Fruit fly (Drosophila melanogaster): Measurements from ENCODE around the gene jp.
A peak's percentile ranks its signal among the peaks of the same experiment; 100 is the strongest.

jp gene

dm6 chr2L:9566656-9567055, at the start of gene jp:
Gene jp (minus strand): TSS chr2L:9566750.
- TF ChIP-seq CTCF (optimal IDR thresholded peaks at IDR 0.05) (no peak), CG8478 (optimal IDR thresholded peaks at IDR 0.05) (no peak)

dm6 chr2L:9615983-9616519, 49.5 kb upstream of the jp start, which contains the start of gene GlcAT-S:
Gene GlcAT-S (plus strand): TSS chr2L:9616469.
- TF ChIP-seq CG8478 (optimal IDR thresholded peaks at IDR 0.05) (no peak), CTCF (optimal IDR thresholded peaks at IDR 0.05) (no peak)

dm6 chr2L:9615561-9615960, 49.0 kb upstream of the jp start:
- TF ChIP-seq CG8478 (optimal IDR thresholded peaks at IDR 0.05) (no peak), CTCF (optimal IDR thresholded peaks at IDR 0.05) (no peak)

DNA sequence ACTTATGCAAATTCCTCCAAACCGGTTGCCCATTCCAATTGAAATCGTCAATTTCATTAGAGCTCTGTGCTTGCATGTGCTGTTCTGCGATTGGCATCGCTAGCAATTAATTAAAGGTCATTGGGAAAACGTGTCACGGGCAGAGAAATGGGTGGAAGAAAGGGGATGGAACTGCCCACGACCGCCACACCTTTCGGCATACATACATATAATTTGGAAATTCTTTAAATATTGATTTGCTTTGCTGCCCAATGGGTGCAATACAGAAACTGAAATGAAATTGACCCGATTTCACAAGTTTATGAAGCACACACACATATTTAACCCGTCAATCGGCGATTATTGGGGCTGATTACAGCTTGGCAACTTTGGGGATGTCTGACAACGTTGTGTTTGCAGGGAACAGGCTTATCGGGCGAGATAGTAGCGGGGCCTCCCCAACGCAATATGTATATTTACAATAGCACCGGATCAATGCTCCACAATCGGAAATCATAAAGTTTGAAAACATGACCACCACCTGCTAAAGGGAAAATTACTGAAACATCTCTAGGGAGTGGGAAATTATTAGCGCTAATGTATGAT, 48.2 kb upstream of the jp start:
- TF ChIP-seq CG8478 (optimal IDR thresholded peaks at IDR 0.05) (no peak), CTCF (optimal IDR thresholded peaks at IDR 0.05) (no peak)

dm6 chr2L:9613922-9614321, 47.4 kb upstream of the jp start:
- TF ChIP-seq CG8478 (optimal IDR thresholded peaks at IDR 0.05) (no peak), CTCF (optimal IDR thresholded peaks at IDR 0.05) (no peak)

DNA sequence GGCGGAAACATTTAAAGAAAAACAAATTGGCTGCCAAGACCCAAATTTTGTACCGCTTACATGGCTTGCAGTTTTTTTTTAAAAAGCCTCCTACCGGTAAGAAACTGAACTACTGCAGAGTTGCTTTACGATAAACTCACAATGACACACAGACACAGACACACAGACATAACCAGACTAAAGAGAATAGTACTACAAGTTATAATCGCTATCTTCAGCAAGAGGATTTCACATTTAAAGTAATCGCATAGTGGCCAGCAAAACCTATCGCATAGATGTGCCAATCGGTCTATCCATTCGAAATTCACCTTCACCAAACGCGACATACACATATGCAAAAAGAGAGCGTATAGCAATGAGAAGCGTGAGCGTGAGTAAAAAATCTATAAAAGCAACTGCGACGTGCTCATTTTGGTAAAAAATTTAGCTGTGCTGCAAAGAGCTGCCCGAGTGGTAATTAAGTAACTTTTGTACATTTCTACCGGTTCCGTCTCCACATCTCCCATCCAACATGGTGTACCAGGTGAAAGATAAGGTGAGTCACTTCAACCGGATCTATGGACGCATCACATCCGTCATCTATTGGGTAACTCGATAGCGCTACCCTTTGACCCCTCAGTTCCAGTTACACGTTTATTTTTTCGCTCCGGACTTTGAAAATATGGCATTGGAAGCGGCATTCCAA, 46.6 kb upstream of the jp start, which contains the start of gene Trx2:
Gene Trx2, plus strand, starts transcription at position 161 of the 685 bp plus-strand sequence.
- no peak for TF ChIP-seq CG8478 (optimal IDR thresholded peaks at IDR 0.05)
- TF ChIP-seq CTCF (optimal IDR thresholded peaks at IDR 0.05) = peak; percentile 80 to 91

DNA sequence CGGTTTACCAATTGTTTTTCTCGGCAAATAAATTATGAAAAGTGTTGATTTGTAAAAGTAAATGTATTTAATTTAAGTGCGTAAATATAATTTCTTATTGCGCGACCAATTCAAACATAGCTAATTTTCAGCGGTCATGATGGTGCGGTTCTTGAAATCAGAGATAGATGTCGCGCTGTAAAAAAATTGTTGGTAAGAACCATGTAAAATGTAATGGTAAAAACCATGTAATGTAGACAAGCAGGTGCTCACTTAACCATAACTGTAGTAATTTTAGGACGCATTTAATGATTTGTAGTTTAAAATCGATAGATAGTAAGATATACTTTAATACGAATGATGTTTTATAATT, 46.1 kb upstream of the jp start:
- TF ChIP-seq CTCF (optimal IDR thresholded peaks at IDR 0.05) = peak in 1 of 2 experiments; percentile 88
- TF ChIP-seq CG8478 (optimal IDR thresholded peaks at IDR 0.05) = no peak

DNA sequence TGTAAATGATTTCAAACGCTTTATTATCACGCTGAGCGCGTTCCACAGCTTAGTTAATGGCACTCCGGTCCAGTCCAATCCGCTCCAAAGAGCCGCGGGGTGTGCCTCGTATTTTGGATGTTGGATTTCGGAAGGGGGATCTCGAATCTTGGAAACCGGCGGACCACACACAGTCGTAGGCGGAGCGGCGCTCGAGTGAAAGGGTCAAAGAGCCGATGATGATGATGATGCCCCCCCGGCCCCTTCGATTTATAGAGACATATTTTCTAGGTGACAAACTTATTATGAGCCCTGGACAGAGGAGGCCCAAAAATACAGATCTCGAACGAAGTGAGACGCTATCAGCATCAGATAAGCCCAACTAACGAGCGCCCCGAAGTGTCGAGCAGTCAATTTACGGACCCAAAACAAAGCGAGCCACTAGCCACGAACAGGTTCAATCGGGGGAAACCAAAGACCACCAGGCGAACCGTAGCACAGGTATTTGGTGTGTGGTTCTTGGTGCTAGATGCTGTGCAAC, 42.8 kb upstream of the jp start:
- TF ChIP-seq CTCF (optimal IDR thresholded peaks at IDR 0.05) (no peak), CG8478 (optimal IDR thresholded peaks at IDR 0.05) (no peak)

DNA sequence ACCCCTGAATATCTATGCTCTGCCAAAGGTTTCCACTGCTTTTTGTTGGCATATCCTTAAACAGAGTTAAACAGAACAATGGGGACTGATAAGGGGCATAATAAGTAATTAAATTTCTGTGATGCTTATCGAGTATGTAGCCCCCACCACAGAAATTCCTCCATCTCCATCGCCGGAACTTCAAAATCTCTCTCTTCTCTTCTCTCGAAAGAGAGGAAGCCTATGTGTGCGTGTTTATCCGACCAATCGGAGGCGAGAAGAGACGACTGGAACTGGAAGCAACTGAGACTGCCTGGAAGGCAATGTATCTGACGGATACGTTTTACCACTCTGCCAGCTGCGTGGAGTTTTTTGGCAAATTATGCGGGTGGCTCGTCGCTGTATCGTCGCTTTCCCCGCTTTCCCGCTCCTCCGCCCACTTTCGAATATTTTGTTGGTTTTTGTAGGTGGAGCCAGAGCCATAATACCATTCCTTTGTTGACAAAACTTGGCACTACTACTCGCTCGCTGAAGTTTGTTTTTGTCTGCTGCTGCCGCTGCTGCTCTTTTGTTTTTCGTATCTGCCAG, 41.5 kb upstream of the jp start, which contains the start of gene gcm2:
Gene gcm2, plus strand, starts transcription at position 566 of the 567 bp plus-strand sequence.
- TF ChIP-seq CG8478 (optimal IDR thresholded peaks at IDR 0.05) = no peak
- no peak for TF ChIP-seq CTCF (optimal IDR thresholded peaks at IDR 0.05)

- TF ChIP-seq CG8478 (optimal IDR thresholded peaks at IDR 0.05) (no peak), CTCF (optimal IDR thresholded peaks at IDR 0.05) (no peak)
Measured at dm6 chr2L:9602103-9602502, 35.6 kb upstream of the jp start.

DNA sequence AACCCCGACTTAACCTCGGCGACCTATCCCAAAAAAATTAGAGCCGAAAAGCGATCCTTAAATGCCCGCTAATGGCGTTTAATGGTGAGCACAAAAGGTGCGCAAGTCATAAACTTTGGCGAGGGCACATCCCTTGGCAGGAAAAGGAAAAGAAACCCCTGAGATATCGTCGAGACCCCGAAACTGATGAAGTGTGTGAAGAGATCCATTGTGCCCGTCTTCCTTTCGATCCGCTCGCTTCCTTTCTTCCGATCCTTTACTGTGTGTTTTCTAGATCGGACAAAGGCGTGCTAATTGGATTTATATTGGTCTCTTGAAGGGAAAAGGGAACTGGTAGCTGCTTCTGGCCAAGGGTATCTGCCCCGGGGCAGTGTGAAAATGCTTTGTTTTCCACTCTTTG, 34.7 kb upstream of the jp start:
- TF ChIP-seq CG8478 (optimal IDR thresholded peaks at IDR 0.05) = no peak
- no peak for TF ChIP-seq CTCF (optimal IDR thresholded peaks at IDR 0.05)

DNA sequence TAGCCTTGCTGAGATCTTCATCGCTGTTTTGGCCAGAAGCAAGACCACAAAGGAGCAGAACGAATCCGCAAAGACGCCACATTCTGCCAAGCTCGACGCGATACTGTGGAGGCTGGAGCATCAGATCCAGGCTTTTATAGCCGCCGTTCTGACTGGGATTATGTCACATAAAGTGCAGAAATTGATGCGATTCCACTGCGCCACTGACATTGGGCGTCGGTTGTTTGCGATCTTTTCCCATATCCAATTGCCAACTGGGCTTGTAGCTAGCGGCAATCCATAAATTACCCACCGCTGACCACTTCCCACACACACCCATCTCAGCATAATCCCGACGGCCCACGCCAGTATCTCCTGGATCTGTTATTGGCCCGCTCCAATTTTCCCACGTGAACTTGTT, 34.2 kb upstream of the jp start, which contains the start of gene CG4382:
Gene CG4382, minus strand, starts transcription at position 101 of the 400 bp plus-strand sequence.
- TF ChIP-seq CG8478 (optimal IDR thresholded peaks at IDR 0.05) (no peak), CTCF (optimal IDR thresholded peaks at IDR 0.05) (no peak)

dm6 chr2L:9598390-9598789, 31.8 kb upstream of the jp start:
- no peak for TF ChIP-seq CTCF (optimal IDR thresholded peaks at IDR 0.05)
- TF ChIP-seq CG8478 (optimal IDR thresholded peaks at IDR 0.05) = no peak

- TF ChIP-seq CG8478 (optimal IDR thresholded peaks at IDR 0.05) (no peak), CTCF (optimal IDR thresholded peaks at IDR 0.05) (no peak)
Measured at dm6 chr2L:9594625-9595300, 28.2 kb upstream of the jp start.

DNA sequence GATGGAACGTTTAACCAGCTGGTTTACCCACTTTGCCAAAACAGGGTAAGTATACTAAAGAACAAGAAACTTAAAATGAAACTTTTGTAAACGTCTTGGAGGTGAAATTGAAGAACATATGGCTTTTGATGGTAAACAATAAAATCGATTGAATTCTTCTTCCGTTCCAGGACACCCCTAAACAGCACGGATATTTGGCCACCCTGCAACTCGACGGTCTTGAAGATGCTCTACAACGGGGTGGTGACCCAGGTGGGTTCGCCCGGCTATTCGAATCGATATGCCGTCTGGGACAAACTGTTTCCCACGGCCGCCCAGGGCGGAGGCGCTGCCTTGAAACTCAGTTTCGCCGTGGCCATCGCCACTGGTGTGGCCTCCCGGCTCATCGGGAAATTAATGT, 24.6 kb upstream of the jp start:
- TF ChIP-seq CG8478 (optimal IDR thresholded peaks at IDR 0.05) = no peak
- TF ChIP-seq CTCF (optimal IDR thresholded peaks at IDR 0.05) = no peak
